Fruit fly (Drosophila melanogaster) whole organism, embryonic: ENCODE measurements around the gene CG12951.

ENCODE experiments used
- CG10147 ChIP-seq: fragments of 200-800 bp; sonication (Bioruptor generic); optimal IDR thresholded peaks from 2 replicates; lab custom pipeline; 2019; ENCODE audit warnings: missing biosample characterization, mild to moderate bottlenecking, missing genetic modification characterization, moderate library complexity
- CG10209 ChIP-seq: fragments of 200-800 bp; sonication (Bioruptor generic); optimal IDR thresholded peaks from 3 replicates; lab custom pipeline; 2017; ENCODE audit warnings: missing biosample characterization, mild to moderate bottlenecking, missing genetic modification characterization, missing genetic modification reagents
- CG11398 ChIP-seq: fragments of 200-800 bp; sonication (Bioruptor generic); optimal IDR thresholded peaks from 2 replicates; lab custom pipeline; 2016; ENCODE audit warnings: missing biosample characterization, missing genetic modification characterization
- CG12769 ChIP-seq: fragments of 200-800 bp; sonication (Bioruptor generic); optimal IDR thresholded peaks from 2 replicates; lab custom pipeline; 2019; ENCODE audit warnings: missing biosample characterization, mild to moderate bottlenecking, missing genetic modification characterization, moderate library complexity
- CG13287 ChIP-seq: fragments of 200-800 bp; sonication (Bioruptor generic); IDR thresholded peaks from 2 replicates; pipeline ENCODE4 v1.3.6; 2022; ENCODE audit warnings: missing biosample characterization, missing genetic modification characterization; ENCODE audit not compliant: partially characterized antibody
- CG14860 ChIP-seq: fragments of 200-800 bp; sonication (Bioruptor generic); IDR thresholded peaks from 3 replicates; pipeline ENCODE4 v1.3.6; 2022; ENCODE audit warnings: missing biosample characterization, missing genetic modification characterization; ENCODE audit not compliant: partially characterized antibody
- CG15514 ChIP-seq: fragments of 200-800 bp; sonication (Bioruptor generic); optimal IDR thresholded peaks from 3 replicates; lab custom pipeline; 2017; ENCODE audit warnings: missing biosample characterization, missing genetic modification characterization, mild to moderate bottlenecking, moderate library complexity, missing genetic modification reagents
- CG15601 ChIP-seq: fragments of 200-800 bp; sonication (Bioruptor generic); optimal IDR thresholded peaks from 3 replicates; lab custom pipeline; 2019; ENCODE audit warnings: missing biosample characterization, mild to moderate bottlenecking, missing genetic modification characterization, moderate library complexity
- CG1792 ChIP-seq: fragments of 200-800 bp; sonication (Bioruptor generic); optimal IDR thresholded peaks from 2 replicates; lab custom pipeline; 2016; ENCODE audit warnings: missing biosample characterization, missing genetic modification characterization
- CG2129 ChIP-seq: fragments of 200-800 bp; sonication (Bioruptor generic); IDR thresholded peaks from 2 replicates; pipeline ENCODE4 v1.3.6; 2022; ENCODE audit warnings: missing biosample characterization, missing genetic modification characterization; ENCODE audit not compliant: partially characterized antibody
- CG2875 ChIP-seq: fragments of 200-800 bp; sonication (Bioruptor generic); optimal IDR thresholded peaks from 2 replicates; lab custom pipeline; 2017; ENCODE audit warnings: missing biosample characterization, mild to moderate bottlenecking, missing genetic modification characterization, missing genetic modification reagents
- CG2889 ChIP-seq: fragments of 200-800 bp; sonication (Bioruptor generic); IDR thresholded peaks from 3 replicates; pipeline ENCODE4 v1.3.6; 2022; ENCODE audit warnings: missing biosample characterization, missing genetic modification characterization
- CG30403 ChIP-seq: fragments of 200-800 bp; sonication (Bioruptor generic); optimal IDR thresholded peaks from 3 replicates; lab custom pipeline; 2016; ENCODE audit warnings: missing biosample characterization, missing genetic modification characterization
- CG30431 ChIP-seq: fragments of 200-800 bp; sonication (Bioruptor generic); optimal IDR thresholded peaks from 2 replicates; lab custom pipeline; 2017; ENCODE audit warnings: missing biosample characterization, missing genetic modification characterization
- CG4404 ChIP-seq: fragments of 200-800 bp; sonication (Bioruptor generic); IDR thresholded peaks from 2 replicates; pipeline ENCODE4 v1.3.6; 2022; ENCODE audit warnings: missing biosample characterization, missing genetic modification characterization
- CG6813 ChIP-seq: fragments of 200-800 bp; sonication (Bioruptor generic); optimal IDR thresholded peaks from 2 replicates; lab custom pipeline; 2017; ENCODE audit warnings: missing biosample characterization, missing genetic modification characterization, mild to moderate bottlenecking, moderate library complexity, missing genetic modification reagents
- CG9215 ChIP-seq: fragments of 200-800 bp; sonication (Bioruptor generic); IDR thresholded peaks from 2 replicates; pipeline ENCODE4 v1.3.6; 2022; ENCODE audit warnings: missing biosample characterization, missing genetic modification characterization
- CG9609 ChIP-seq: fragments of 200-800 bp; sonication (Bioruptor generic); optimal IDR thresholded peaks from 3 replicates; lab custom pipeline; 2016; ENCODE audit warnings: missing biosample characterization, missing genetic modification characterization
- Ets97D ChIP-seq: fragments of 200-800 bp; sonication (Bioruptor generic); optimal IDR thresholded peaks from 3 replicates; lab custom pipeline; 2016; ENCODE audit warnings: missing biosample characterization, missing genetic modification characterization
- GATAe ChIP-seq: fragments of 200-800 bp; sonication (Bioruptor generic); conservative IDR thresholded peaks from 2 replicates; pipeline ENCODE4 v1.3.6; 2022; ENCODE audit warnings: missing biosample characterization, missing genetic modification characterization
- HLH3B ChIP-seq: fragments of 200-800 bp; sonication (Bioruptor generic); IDR thresholded peaks from 2 replicates; pipeline ENCODE4 v1.3.6; 2022; ENCODE audit warnings: missing biosample characterization, missing genetic modification characterization
- HLHmδ ChIP-seq: fragments of 200-800 bp; sonication (Bioruptor generic); optimal IDR thresholded peaks from 2 replicates; lab custom pipeline; 2018; ENCODE audit warnings: missing biosample characterization, mild to moderate bottlenecking, missing genetic modification characterization, moderate library complexity
- NFAT ChIP-seq: fragments of 200-800 bp; sonication (Bioruptor generic); IDR thresholded peaks from 2 replicates; pipeline ENCODE4 v1.3.6; 2022; ENCODE audit warnings: missing biosample characterization, missing genetic modification characterization
- NfI ChIP-seq: fragments of 200-800 bp; sonication (Bioruptor generic); optimal IDR thresholded peaks from 3 replicates; lab custom pipeline; 2018; ENCODE audit warnings: missing biosample characterization, mild to moderate bottlenecking, missing genetic modification characterization, moderate library complexity
- Ptx1 ChIP-seq: fragments of 200-800 bp; sonication (Bioruptor generic); IDR thresholded peaks from 2 replicates; pipeline ENCODE4 v1.3.6; 2022; ENCODE audit warnings: missing biosample characterization, missing genetic modification characterization
- Six4 ChIP-seq: fragments of 200-800 bp; sonication (Bioruptor generic); optimal IDR thresholded peaks from 2 replicates; lab custom pipeline; 2016; ENCODE audit warnings: missing biosample characterization, missing genetic modification characterization
- Sry-δ ChIP-seq: fragments of 200-800 bp; sonication (Bioruptor generic); optimal IDR thresholded peaks from 2 replicates; lab custom pipeline; 2016; ENCODE audit warnings: missing biosample characterization, missing genetic modification characterization
- Ssrp ChIP-seq: fragments of 200-800 bp; sonication (Bioruptor generic); optimal IDR thresholded peaks from 2 replicates; lab custom pipeline; 2018; ENCODE audit warnings: missing biosample characterization, mild to moderate bottlenecking, missing genetic modification characterization, moderate library complexity
- Tbp ChIP-seq: fragments of >200 bp; optimal IDR thresholded peaks from 2 replicates; lab custom pipeline; 2018; ENCODE audit warnings: missing biosample characterization, missing genetic modification characterization
- bab2 ChIP-seq: fragments of 200-800 bp; sonication (Bioruptor generic); optimal IDR thresholded peaks from 2 replicates; lab custom pipeline; 2016; ENCODE audit warnings: missing biosample characterization, missing genetic modification characterization
- crc ChIP-seq: fragments of 200-800 bp; sonication (Bioruptor generic); optimal IDR thresholded peaks from 2 replicates; lab custom pipeline; 2016; ENCODE audit warnings: missing biosample characterization, missing genetic modification characterization
- da ChIP-seq: fragments of 200-800 bp; sonication (Bioruptor generic); optimal IDR thresholded peaks from 2 replicates; lab custom pipeline; 2016; ENCODE audit warnings: missing biosample characterization, missing genetic modification characterization
- fd96Cb ChIP-seq: fragments of 200-800 bp; sonication (Bioruptor generic); optimal IDR thresholded peaks from 2 replicates; lab custom pipeline; 2018; ENCODE audit warnings: missing biosample characterization, mild to moderate bottlenecking, missing genetic modification characterization, moderate library complexity
- fru ChIP-seq: fragments of >200 bp; optimal IDR thresholded peaks from 2 replicates; lab custom pipeline; 2017
- fu2 ChIP-seq: fragments of 200-800 bp; sonication (Bioruptor generic); optimal IDR thresholded peaks from 2 replicates; lab custom pipeline; 2016; ENCODE audit warnings: missing biosample characterization, missing genetic modification characterization
- gfzf ChIP-seq: fragments of 200-800 bp; sonication (Bioruptor generic); optimal IDR thresholded peaks from 2 replicates; lab custom pipeline; 2016; ENCODE audit warnings: missing biosample characterization, mild to moderate bottlenecking, missing genetic modification characterization, moderate library complexity
- grau ChIP-seq: fragments of 200-800 bp; optimal IDR thresholded peaks from 3 replicates; lab custom pipeline; 2019; ENCODE audit warnings: missing biosample characterization, mild to moderate bottlenecking, missing genetic modification characterization, moderate library complexity
- ham ChIP-seq: fragments of 200-800 bp; sonication (Bioruptor generic); IDR thresholded peaks from 2 replicates; pipeline ENCODE4 v1.3.6; 2022; ENCODE audit warnings: missing biosample characterization, missing genetic modification characterization
- hbn ChIP-seq: fragments of 200-800 bp; sonication (Bioruptor generic); IDR thresholded peaks from 2 replicates; pipeline ENCODE4 v1.3.6; 2022; ENCODE audit warnings: missing biosample characterization, missing genetic modification characterization; ENCODE audit not compliant: partially characterized antibody
- inv ChIP-seq: fragments of 200-800 bp; sonication (Bioruptor generic); IDR thresholded peaks from 2 replicates; pipeline ENCODE4 v1.3.6; 2022; ENCODE audit warnings: missing biosample characterization, missing genetic modification characterization; ENCODE audit not compliant: partially characterized antibody
- lov ChIP-seq, 2 experiments: fragments of 200-800 bp in 1 of 2; fragments of >200 bp in 1 of 2; sonication (Bioruptor generic) in 1 of 2; IDR thresholded peaks in 1 of 2; optimal IDR thresholded peaks in 1 of 2; 2 replicates in 1 of 2; 3 replicates in 1 of 2; pipeline versions ENCODE4 v1.3.6 to Lab custom; 2017 to 2022; ENCODE audit warnings: missing biosample characterization in 1 of 2, missing genetic modification characterization in 1 of 2
- mam ChIP-seq: fragments of 200-800 bp; sonication (Bioruptor generic); optimal IDR thresholded peaks from 3 replicates; lab custom pipeline; 2016; ENCODE audit warnings: missing biosample characterization, missing genetic modification characterization
- org-1 ChIP-seq: fragments of 200-800 bp; sonication (Bioruptor generic); optimal IDR thresholded peaks from 2 replicates; lab custom pipeline; 2017; ENCODE audit warnings: missing biosample characterization, missing genetic modification characterization
- sc ChIP-seq, 3 experiments: fragments of >200 bp in 2 of 3; fragments of 200-800 bp in 1 of 3; sonication (Bioruptor generic) in 1 of 3; optimal IDR thresholded peaks; 2 replicates in 2 of 3; 3 replicates in 1 of 3; lab custom pipeline; 2017; ENCODE audit warnings: mild to moderate bottlenecking in 1 of 3, missing biosample characterization in 1 of 3, missing genetic modification characterization in 1 of 3, missing genetic modification reagents in 1 of 3
- sug ChIP-seq: fragments of 200-800 bp; optimal IDR thresholded peaks from 2 replicates; lab custom pipeline; 2019; ENCODE audit warnings: missing biosample characterization, mild to moderate bottlenecking, missing genetic modification characterization, moderate library complexity
- tgo ChIP-seq: fragments of 200-800 bp; sonication (Bioruptor generic); IDR thresholded peaks from 3 replicates; pipeline ENCODE4 v1.3.6; 2022; ENCODE audit warnings: missing biosample characterization, missing genetic modification characterization
- vvl ChIP-seq: fragments of 200-800 bp; sonication (Bioruptor generic); IDR thresholded peaks from 2 replicates; pipeline ENCODE4 v1.3.6; 2022; ENCODE audit warnings: missing biosample characterization, missing genetic modification characterization
- zfh1 ChIP-seq: fragments of 200-800 bp; sonication (Bioruptor generic); IDR thresholded peaks from 3 replicates; pipeline ENCODE4 v1.3.6; 2022; ENCODE audit warnings: missing biosample characterization, missing genetic modification characterization

Gene CG12951

dm6 chr3R:9339176-9340075 lies 9.3 kb upstream of the CG12951 start (continued):
- TF ChIP-seq Ssrp (peak; percentile 71), inv (GFP tag; lab: Robert Waterston, UW) (no peak), sc (optimal IDR thresholded peaks at IDR 0.05; lab: Kevin White, UChicago) (no peak), sc (GFP tag; optimal IDR thresholded peaks at IDR 0.05; lab: Kevin White, UChicago) (peak; percentile 55), org-1 (GFP tag; lab: Kevin White, UChicago) (peak; percentile 60), crc (GFP tag; lab: Kevin White, UChicago) (peak; percentile 23), CG30403 (GFP tag; lab: Kevin White, UChicago) (peak; percentile 68), fru (lab: Kevin White, UChicago) (no peak), gfzf (no peak), bab2 (GFP tag; lab: Kevin White, UChicago) (peak; percentile 42), CG11398 (GFP tag; lab: Kevin White, UChicago) (peak; percentile 30), hbn (no peak), lov (optimal IDR thresholded peaks at IDR 0.05; lab: Kevin White, UChicago) (no peak), lov (GFP tag; IDR thresholded peaks at IDR 0.05; lab: Robert Waterston, UW) (no peak), CG9215 (GFP tag; lab: Robert Waterston, UW) (no peak), da (GFP tag; lab: Kevin White, UChicago) (no peak), zfh1 (GFP tag; lab: Robert Waterston, UW) (peak; percentile 51; the same call in 1 of the 3 replicates), CG2889 (no peak), CG10209 (peak; percentile 69), HLHmδ (GFP tag; lab: Kevin White, UChicago) (peak; percentile 35), CG15514 (GFP tag; lab: Kevin White, UChicago) (peak; percentile 1), CG1792 (no peak), tgo (GFP tag; lab: Robert Waterston, UW) (peak; percentile 36; the same call in 2 of the 3 replicates), CG6813 (no peak), CG14860 (GFP tag; lab: Robert Waterston, UW) (no peak), Six4 (GFP tag; lab: Kevin White, UChicago) (peak; percentile 65), ham (no peak), Tbp (GFP tag; lab: Kevin White, UChicago) (no peak), fu2 (GFP tag; lab: Kevin White, UChicago) (no peak), CG2129 (GFP tag; lab: Robert Waterston, UW) (no peak), CG9609 (GFP tag; lab: Kevin White, UChicago) (no peak), GATAe (no peak), CG30431 (GFP tag; lab: Kevin White, UChicago) (no peak), vvl (GFP tag; lab: Robert Waterston, UW) (peak; percentile 79), Ptx1 (GFP tag; lab: Robert Waterston, UW) (no peak), CG15601 (tag; lab: Kevin White, UChicago) (peak; percentile 74), mam (GFP tag; lab: Kevin White, UChicago) (peak; percentile 6), CG10147 (GFP tag; lab: Kevin White, UChicago) (peak; percentile 9), Ets97D (GFP tag; lab: Kevin White, UChicago) (no peak), Sry-δ (no peak), NFAT (GFP tag; lab: Robert Waterston, UW) (no peak), HLH3B (GFP tag; lab: Robert Waterston, UW) (peak; percentile 56), CG4404 (no peak), grau (tag; lab: Kevin White, UChicago) (peak; percentile 77), NfI (peak; percentile 26), fd96Cb (tag; lab: Kevin White, UChicago) (peak; percentile 75), CG12769 (tag; lab: Kevin White, UChicago) (peak; percentile 2), CG13287 (GFP tag; lab: Robert Waterston, UW) (no peak; the same call in 1 of the 2 replicates), sug (peak; percentile 70), CG2875 (GFP tag; lab: Kevin White, UChicago) (peak; percentile 42)
